Fruit fly (Drosophila melanogaster) whole organism, embryonic: ENCODE results near the gene CG14102.

Experiments used
- ATbp ChIP-seq: fragments of 200-800 bp; sonication (Bioruptor generic); optimal IDR thresholded peaks from 2 replicates; lab custom pipeline; 2017; ENCODE audit warnings: missing biosample characterization, mild to moderate bottlenecking, missing genetic modification characterization, missing genetic modification reagents
- Aef1 ChIP-seq: fragments of 200-800 bp; sonication (Bioruptor generic); IDR thresholded peaks from 3 replicates; pipeline ENCODE4 v1.3.6; 2022; ENCODE audit warnings: missing biosample characterization, missing genetic modification characterization
- Bgb ChIP-seq: fragments of 200-800 bp; sonication (Bioruptor generic); IDR thresholded peaks from 2 replicates; pipeline ENCODE4 v1.3.6; 2022; ENCODE audit warnings: missing biosample characterization, missing genetic modification characterization; ENCODE audit not compliant: partially characterized antibody
- CG10321 ChIP-seq: fragments of 200-800 bp; sonication (Bioruptor generic); IDR thresholded peaks from 2 replicates; pipeline ENCODE4 v1.3.6; 2022; ENCODE audit warnings: missing biosample characterization, missing genetic modification characterization
- CG12104 ChIP-seq: fragments of 200-800 bp; sonication (Bioruptor generic); optimal IDR thresholded peaks from 3 replicates; lab custom pipeline; 2016; ENCODE audit warnings: missing biosample characterization, missing genetic modification characterization
- CG14014 ChIP-seq: fragments of 200-800 bp; sonication (Bioruptor generic); IDR thresholded peaks from 2 replicates; pipeline ENCODE4 v1.3.6; 2022; ENCODE audit warnings: missing biosample characterization, missing genetic modification characterization
- CG2116 ChIP-seq: fragments of 200-800 bp; sonication (Bioruptor generic); optimal IDR thresholded peaks from 3 replicates; lab custom pipeline; 2018; ENCODE audit warnings: missing biosample characterization, mild to moderate bottlenecking, missing genetic modification characterization
- CG30431 ChIP-seq: fragments of 200-800 bp; sonication (Bioruptor generic); optimal IDR thresholded peaks from 2 replicates; lab custom pipeline; 2017; ENCODE audit warnings: missing biosample characterization, missing genetic modification characterization
- CG3281 ChIP-seq: fragments of 200-800 bp; sonication (Bioruptor generic); optimal IDR thresholded peaks from 3 replicates; lab custom pipeline; 2017; ENCODE audit warnings: missing biosample characterization, mild to moderate bottlenecking, missing genetic modification characterization
- CG4404 ChIP-seq: fragments of 200-800 bp; sonication (Bioruptor generic); IDR thresholded peaks from 2 replicates; pipeline ENCODE4 v1.3.6; 2022; ENCODE audit warnings: missing biosample characterization, missing genetic modification characterization
- CG5953 ChIP-seq: fragments of 200-800 bp; sonication (Bioruptor generic); IDR thresholded peaks from 2 replicates; pipeline ENCODE4 v1.3.6; 2022; ENCODE audit warnings: missing biosample characterization, missing genetic modification characterization
- CG6254 ChIP-seq: fragments of 200-800 bp; sonication (Bioruptor generic); optimal IDR thresholded peaks from 3 replicates; lab custom pipeline; 2017; ENCODE audit warnings: mild to moderate bottlenecking, missing biosample characterization, missing genetic modification reagents, missing genetic modification characterization
- CG6689 ChIP-seq: fragments of 200-800 bp; sonication (Bioruptor generic); IDR thresholded peaks from 2 replicates; pipeline ENCODE4 v1.3.6; 2022; ENCODE audit warnings: missing biosample characterization, missing genetic modification characterization
- CG7839 ChIP-seq: fragments of 200-800 bp; sonication (Bioruptor generic); optimal IDR thresholded peaks from 3 replicates; lab custom pipeline; 2018; ENCODE audit warnings: missing biosample characterization, mild to moderate bottlenecking, missing genetic modification characterization, moderate library complexity
- CG9727 ChIP-seq: fragments of 200-800 bp; sonication (Bioruptor generic); optimal IDR thresholded peaks from 3 replicates; lab custom pipeline; 2017; ENCODE audit warnings: missing biosample characterization, mild to moderate bottlenecking, missing genetic modification characterization
- CG9876 ChIP-seq: fragments of 200-800 bp; sonication (Bioruptor generic); optimal IDR thresholded peaks from 2 replicates; lab custom pipeline; 2016; ENCODE audit warnings: missing biosample characterization, missing genetic modification characterization
- CoRest ChIP-seq: fragments of 200-800 bp; sonication (Bioruptor generic); optimal IDR thresholded peaks from 3 replicates; lab custom pipeline; 2018; ENCODE audit warnings: missing biosample characterization, mild to moderate bottlenecking, missing genetic modification characterization, moderate library complexity
- Dfd ChIP-seq, 2 experiments: fragments of >200 bp; optimal IDR thresholded peaks; 2 replicates each; lab custom pipeline; 2017; ENCODE audit warnings: missing biosample characterization in 2 of 2, missing genetic modification characterization in 2 of 2
- Dll ChIP-seq: fragments of 200-800 bp; sonication (Bioruptor generic); IDR thresholded peaks from 4 replicates; pipeline ENCODE4 v1.3.6; 2022; ENCODE audit warnings: missing biosample characterization, missing genetic modification characterization; ENCODE audit not compliant: partially characterized antibody
- Doc3 ChIP-seq: fragments of 200-800 bp; sonication (Bioruptor generic); IDR thresholded peaks from 3 replicates; pipeline ENCODE4 v1.3.6; 2022; ENCODE audit warnings: missing biosample characterization, missing genetic modification characterization; ENCODE audit not compliant: partially characterized antibody
- H15 ChIP-seq: fragments of 200-800 bp; sonication (Bioruptor generic); IDR thresholded peaks from 3 replicates; pipeline ENCODE4 v1.3.6; 2022; ENCODE audit warnings: missing biosample characterization, missing genetic modification characterization
- HLH3B ChIP-seq: fragments of 200-800 bp; sonication (Bioruptor generic); IDR thresholded peaks from 2 replicates; pipeline ENCODE4 v1.3.6; 2022; ENCODE audit warnings: missing biosample characterization, missing genetic modification characterization
- HmgD ChIP-seq: fragments of 200-800 bp; sonication (Bioruptor generic); optimal IDR thresholded peaks from 3 replicates; lab custom pipeline; 2016; ENCODE audit warnings: missing biosample characterization, missing genetic modification characterization
- Hmr ChIP-seq: fragments of 200-800 bp; sonication (Bioruptor generic); optimal IDR thresholded peaks from 3 replicates; lab custom pipeline; 2017; ENCODE audit warnings: mild to moderate bottlenecking, missing biosample characterization, missing genetic modification reagents, missing genetic modification characterization
- MESR4 ChIP-seq: fragments of 200-800 bp; sonication (Bioruptor generic); optimal IDR thresholded peaks from 2 replicates; lab custom pipeline; 2018; ENCODE audit warnings: missing biosample characterization, mild to moderate bottlenecking, missing genetic modification characterization, moderate library complexity
- NFAT ChIP-seq: fragments of 200-800 bp; sonication (Bioruptor generic); IDR thresholded peaks from 2 replicates; pipeline ENCODE4 v1.3.6; 2022; ENCODE audit warnings: missing biosample characterization, missing genetic modification characterization
- Sox102F ChIP-seq: fragments of 200-800 bp; sonication (Bioruptor generic); optimal IDR thresholded peaks from 2 replicates; lab custom pipeline; 2018; ENCODE audit warnings: missing biosample characterization, mild to moderate bottlenecking, missing genetic modification characterization, moderate library complexity
- Xrp1 ChIP-seq: fragments of 200-800 bp; sonication (Bioruptor generic); IDR thresholded peaks from 2 replicates; pipeline ENCODE4 v1.3.6; 2022; ENCODE audit warnings: missing biosample characterization, missing genetic modification characterization
- aop ChIP-seq: fragments of 200-800 bp; sonication (Bioruptor generic); IDR thresholded peaks from 2 replicates; pipeline ENCODE4 v1.3.6; 2022; ENCODE audit warnings: missing biosample characterization, missing genetic modification characterization
- bigmax ChIP-seq: fragments of 200-800 bp; sonication (Bioruptor generic); optimal IDR thresholded peaks from 2 replicates; lab custom pipeline; 2018; ENCODE audit warnings: missing biosample characterization, mild to moderate bottlenecking, missing genetic modification characterization
- crc ChIP-seq: fragments of 200-800 bp; sonication (Bioruptor generic); optimal IDR thresholded peaks from 2 replicates; lab custom pipeline; 2016; ENCODE audit warnings: missing biosample characterization, missing genetic modification characterization
- crol ChIP-seq: fragments of 200-800 bp; sonication (Bioruptor generic); IDR thresholded peaks from 2 replicates; pipeline ENCODE4 v1.3.6; 2022; ENCODE audit warnings: missing biosample characterization, missing genetic modification characterization
- dan ChIP-seq: fragments of 200-800 bp; sonication (Bioruptor generic); IDR thresholded peaks from 2 replicates; pipeline ENCODE4 v1.3.6; 2022; ENCODE audit warnings: missing biosample characterization, missing genetic modification characterization
- dm ChIP-seq: fragments of 200-800 bp; sonication (Bioruptor generic); optimal IDR thresholded peaks from 3 replicates; lab custom pipeline; 2016; ENCODE audit warnings: missing biosample characterization, missing genetic modification characterization
- dysf ChIP-seq: fragments of 200-800 bp; sonication (Bioruptor generic); IDR thresholded peaks from 3 replicates; pipeline ENCODE4 v1.3.6; 2022; ENCODE audit warnings: missing biosample characterization, missing genetic modification characterization
- gem ChIP-seq: fragments of 200-800 bp; sonication (Bioruptor generic); optimal IDR thresholded peaks from 2 replicates; lab custom pipeline; 2019; ENCODE audit warnings: missing biosample characterization, mild to moderate bottlenecking, missing genetic modification characterization, moderate library complexity
- gro ChIP-seq: fragments of 200-800 bp; sonication (Bioruptor generic); optimal IDR thresholded peaks from 2 replicates; lab custom pipeline; 2016; ENCODE audit warnings: missing biosample characterization, missing genetic modification characterization
- gsb-n ChIP-seq: fragments of 200-800 bp; sonication (Bioruptor generic); optimal IDR thresholded peaks from 3 replicates; lab custom pipeline; 2018; ENCODE audit warnings: missing biosample characterization, mild to moderate bottlenecking, missing genetic modification characterization
- h ChIP-seq: fragments of >200 bp; optimal IDR thresholded peaks from 2 replicates; lab custom pipeline; 2017
- hb ChIP-seq: fragments of 200-800 bp; sonication (Bioruptor generic); IDR thresholded peaks from 3 replicates; pipeline ENCODE4 v1.3.6; 2022; ENCODE audit warnings: missing biosample characterization, missing genetic modification characterization; ENCODE audit not compliant: partially characterized antibody
- ind ChIP-seq: fragments of 200-800 bp; sonication (Bioruptor generic); optimal IDR thresholded peaks from 3 replicates; lab custom pipeline; 2016; ENCODE audit warnings: missing biosample characterization, missing genetic modification characterization
- jing ChIP-seq: fragments of 200-800 bp; sonication (Bioruptor generic); optimal IDR thresholded peaks from 2 replicates; lab custom pipeline; 2018; ENCODE audit warnings: missing biosample characterization, mild to moderate bottlenecking, missing genetic modification characterization
- kah ChIP-seq: fragments of 200-800 bp; sonication (Bioruptor generic); optimal IDR thresholded peaks from 2 replicates; lab custom pipeline; 2018; ENCODE audit warnings: missing biosample characterization, mild to moderate bottlenecking, missing genetic modification characterization
- ken ChIP-seq: fragments of 200-800 bp; sonication (Bioruptor generic); IDR thresholded peaks from 3 replicates; pipeline ENCODE4 v1.3.6; 2022; ENCODE audit warnings: missing biosample characterization, missing genetic modification characterization
- nom ChIP-seq: fragments of 200-800 bp; sonication (Bioruptor generic); optimal IDR thresholded peaks from 2 replicates; lab custom pipeline; 2017; ENCODE audit warnings: missing biosample characterization, missing genetic modification characterization, mild to moderate bottlenecking, moderate library complexity, missing genetic modification reagents
- pan ChIP-seq, 4 experiments: fragments of >200 bp in 3 of 4; fragments of 200-800 bp in 1 of 4; sonication (Bioruptor generic) in 1 of 4; optimal IDR thresholded peaks in 3 of 4; IDR thresholded peaks in 1 of 4; 2 replicates each; pipeline versions ENCODE4 v1.3.6 to Lab custom; 2017 to 2022; ENCODE audit warnings: missing biosample characterization in 2 of 4, missing genetic modification characterization in 2 of 4, mixed read lengths in 1 of 4
- salm ChIP-seq: fragments of 200-800 bp; sonication (Bioruptor generic); optimal IDR thresholded peaks from 2 replicates; lab custom pipeline; 2018; ENCODE audit warnings: missing biosample characterization, mild to moderate bottlenecking, missing genetic modification characterization
- tll ChIP-seq, 2 experiments: fragments of 200-800 bp in 1 of 2; fragments of >200 bp in 1 of 2; sonication (Bioruptor generic) in 1 of 2; optimal IDR thresholded peaks; 2 replicates each; lab custom pipeline; 2017 to 2019; ENCODE audit warnings: missing biosample characterization in 2 of 2, missing genetic modification characterization in 2 of 2, mild to moderate bottlenecking in 1 of 2, moderate library complexity in 1 of 2
- zf30C ChIP-seq: fragments of 200-800 bp; sonication (Bioruptor generic); optimal IDR thresholded peaks from 3 replicates; lab custom pipeline; 2018; ENCODE audit warnings: missing biosample characterization, mild to moderate bottlenecking, missing genetic modification characterization

Gene CG14102

dm6 chr3L:19794203-19794802 is 6.8 kb downstream of the CG14102 start (continued):
- TF ChIP-seq CG12104 (peak; percentile 85), Bgb (peak; percentile 57), tll (GFP tag; optimal IDR thresholded peaks at IDR 0.05; lab: Kevin White, UChicago) (no peak), ATbp (GFP tag; lab: Kevin White, UChicago) (peak; percentile 79), gsb-n (tag; lab: Kevin White, UChicago) (peak; percentile 44), dysf (GFP tag; lab: Robert Waterston, UW) (peak; percentile 81; the same call in 2 of the 3 replicates), Dfd (GFP tag; optimal IDR thresholded peaks at IDR 0.05; lab: Kevin White, UChicago) (no peak), ken (GFP tag; lab: Robert Waterston, UW) (peak; percentile 60), CoRest (tag; lab: Kevin White, UChicago) (peak; percentile 92), ind (peak; percentile 81), gem (tag; lab: Kevin White, UChicago) (peak; percentile 91), CG3281 (GFP tag; lab: Kevin White, UChicago) (peak; percentile 93), H15 (GFP tag; lab: Robert Waterston, UW) (peak; percentile 60; the same call in 1 of the 3 replicates), CG7839 (tag; lab: Kevin White, UChicago) (peak; percentile 91), h (lab: Kevin White, UChicago) (no peak), CG6689 (GFP tag; lab: Robert Waterston, UW) (peak; percentile 56; the same call in 1 of the 2 replicates), CG9876 (GFP tag; lab: Kevin White, UChicago) (peak; percentile 12), HLH3B (GFP tag; lab: Robert Waterston, UW) (peak; percentile 63), kah (GFP tag; lab: Kevin White, UChicago) (peak; percentile 69), CG2116 (GFP tag; lab: Kevin White, UChicago) (peak; percentile 52), hb (GFP tag; lab: Robert Waterston, UW) (no peak), zf30C (no peak), CG30431 (GFP tag; lab: Kevin White, UChicago) (peak; percentile 52), CG9727 (GFP tag; lab: Kevin White, UChicago) (peak; percentile 94), nom (GFP tag; lab: Kevin White, UChicago) (peak; percentile 78), dan (GFP tag; lab: Robert Waterston, UW) (no peak), Dll (GFP tag; lab: Robert Waterston, UW) (peak; percentile 33; the same call in 1 of the 4 replicates), aop (GFP tag; lab: Robert Waterston, UW) (no peak), crc (GFP tag; lab: Kevin White, UChicago) (no peak), MESR4 (GFP tag; lab: Kevin White, UChicago) (no peak), CG5953 (GFP tag; lab: Robert Waterston, UW) (0 out of 2 replicates have a peak, but pooled peaks have one; percentile 26), Doc3 (GFP tag; lab: Robert Waterston, UW) (no peak), HmgD (GFP tag; lab: Kevin White, UChicago) (peak; percentile 31), CG10321 (0 out of 2 replicates have a peak, but pooled peaks have one; percentile 35), Xrp1 (GFP tag; lab: Robert Waterston, UW) (peak; percentile 82), pan (optimal IDR thresholded peaks at IDR 0.05; lab: Kevin White, UChicago) (no peak), pan (GFP tag; optimal IDR thresholded peaks at IDR 0.05 in 1 of 2, IDR thresholded peaks at IDR 0.05 in 1 of 2) (peak in 1 of 2 experiments; percentile 65), Aef1 (GFP tag; lab: Robert Waterston, UW) (no peak), CG4404 (GFP tag; lab: Robert Waterston, UW) (0 out of 2 replicates have a peak, but pooled peaks have one; percentile 32), crol (GFP tag; lab: Robert Waterston, UW) (no peak), jing (GFP tag; lab: Kevin White, UChicago) (peak; percentile 67), gro (GFP tag; lab: Kevin White, UChicago) (peak; percentile 39), NFAT (GFP tag; lab: Robert Waterston, UW) (peak; percentile 89), dm (GFP tag; lab: Kevin White, UChicago) (peak; percentile 57), Hmr (GFP tag; lab: Kevin White, UChicago) (peak; percentile 90), Sox102F (GFP tag; lab: Kevin White, UChicago) (peak; percentile 84), salm (tag; lab: Kevin White, UChicago) (peak; percentile 76), bigmax (GFP tag; lab: Kevin White, UChicago) (no peak), CG14014 (GFP tag; lab: Robert Waterston, UW) (peak; percentile 73), CG6254 (peak; percentile 78)
